Worm (Caenorhabditis elegans) whole organism, L1 larva: ENCODE measurements around the gene col-116.

Source experiments
- C04F5.9 ChIP-seq: sonication (generic microtip); optimal IDR thresholded peaks from 2 replicates; lab custom pipeline; 2016; ENCODE audit warnings: missing genetic modification characterization, missing compliant biosample characterization
- alr-1 ChIP-seq: fragments of 200-800 bp; sonication (Bioruptor generic); optimal IDR thresholded peaks from 2 replicates; lab custom pipeline; 2018; ENCODE audit warnings: borderline replicate concordance, mild to moderate bottlenecking, missing genetic modification characterization, missing compliant biosample characterization
- aly-2 ChIP-seq: fragments of 150-350 bp; optimal IDR thresholded peaks from 2 replicates; lab custom pipeline; 2014; ENCODE audit warnings: missing biosample characterization, missing genetic modification characterization
- blmp-1 ChIP-seq: fragments of 150-350 bp; optimal IDR thresholded peaks from 2 replicates; lab custom pipeline; 2014; ENCODE audit warnings: missing biosample characterization, missing genetic modification characterization
- ceh-8 ChIP-seq: fragments of 200-800 bp; sonication (Bioruptor generic); optimal IDR thresholded peaks from 2 replicates; lab custom pipeline; 2018; ENCODE audit warnings: mild to moderate bottlenecking, missing genetic modification characterization, moderate library complexity, missing compliant biosample characterization
- ceh-90 ChIP-seq: sonication (generic microtip); optimal IDR thresholded peaks from 2 replicates; lab custom pipeline; 2016; ENCODE audit warnings: missing genetic modification characterization, missing compliant biosample characterization
- efl-1 ChIP-seq, 4 experiments: fragments of 150-350 bp; optimal IDR thresholded peaks in 3 of 4; peaks in 1 of 4; 1 replicate in 1 of 4; 2 replicates in 3 of 4; lab custom pipeline; 2014; ENCODE audit warnings: missing biosample characterization in 2 of 4, missing genetic modification characterization in 2 of 4, missing genetic modification reagents in 2 of 4
- efl-3 ChIP-seq: fragments of 200-800 bp; sonication (Bioruptor generic); optimal IDR thresholded peaks from 2 replicates; lab custom pipeline; 2018; ENCODE audit warnings: mild to moderate bottlenecking, missing genetic modification characterization, missing compliant biosample characterization
- elt-2 ChIP-seq: sonication (generic microtip); optimal IDR thresholded peaks from 2 replicates; lab custom pipeline; 2016; ENCODE audit warnings: missing genetic modification characterization, mild to moderate bottlenecking, inconsistent platforms, missing compliant biosample characterization, missing genetic modification reagents
- elt-3 ChIP-seq, 6 experiments: fragments of 150-350 bp in 1 of 6; sonication (generic microtip); optimal IDR thresholded peaks; 2 replicates each; lab custom pipeline; 2017 to 2018; ENCODE audit warnings: missing biosample characterization in 6 of 6, missing genetic modification characterization in 6 of 6, inconsistent platforms in 1 of 6
- ets-5 ChIP-seq: fragments of 200-800 bp; sonication (Bioruptor generic); IDR thresholded peaks from 2 replicates; pipeline ENCODE4 v1.3.6; 2022; ENCODE audit warnings: missing genetic modification characterization, missing compliant biosample characterization
- hpl-2 ChIP-seq: fragments of 150-350 bp; optimal IDR thresholded peaks from 2 replicates; lab custom pipeline; 2014; ENCODE audit warnings: missing biosample characterization, missing genetic modification reagents, missing genetic modification characterization
- irx-1 ChIP-seq: sonication (generic microtip); optimal IDR thresholded peaks from 2 replicates; lab custom pipeline; 2016; ENCODE audit warnings: missing genetic modification characterization, missing compliant biosample characterization
- isw-1 ChIP-seq: fragments of 200-800 bp; sonication (Bioruptor generic); IDR thresholded peaks from 2 replicates; pipeline ENCODE4 v1.3.6; 2022; ENCODE audit warnings: missing genetic modification characterization, missing compliant biosample characterization
- jun-1 ChIP-seq: fragments of 150-350 bp; optimal IDR thresholded peaks from 2 replicates; lab custom pipeline; 2014; ENCODE audit warnings: missing biosample characterization, missing genetic modification reagents, missing genetic modification characterization
- lin-14 ChIP-seq: fragments of 200-800 bp; sonication (Bioruptor generic); optimal IDR thresholded peaks from 2 replicates; lab custom pipeline; 2018; ENCODE audit warnings: mild to moderate bottlenecking, missing genetic modification characterization, moderate library complexity, missing compliant biosample characterization
- lir-3 ChIP-seq: sonication (generic microtip); optimal IDR thresholded peaks from 2 replicates; lab custom pipeline; 2016; ENCODE audit warnings: mild to moderate bottlenecking, missing genetic modification characterization, moderate library complexity, missing compliant biosample characterization; ENCODE audit not compliant: poor library complexity
- lsy-2 ChIP-seq, 2 experiments: fragments of 150-350 bp; optimal IDR thresholded peaks; 2 replicates each; lab custom pipeline; 2014; ENCODE audit warnings: missing biosample characterization in 2 of 2, missing genetic modification characterization in 2 of 2
- mab-9 ChIP-seq: fragments of 200-800 bp; sonication (Bioruptor generic); IDR thresholded peaks from 2 replicates; pipeline ENCODE4 v1.3.6; 2022; ENCODE audit warnings: missing genetic modification reagents, missing genetic modification characterization, missing compliant biosample characterization
- mdl-1 ChIP-seq, 2 experiments: fragments of 150-350 bp; optimal IDR thresholded peaks; 2 replicates each; lab custom pipeline; 2014 to 2017; ENCODE audit warnings: missing biosample characterization in 2 of 2, missing genetic modification characterization in 2 of 2, inconsistent platforms in 1 of 2
- nhr-19 ChIP-seq: fragments of 200-800 bp; sonication (Bioruptor generic); conservative IDR thresholded peaks from 2 replicates; pipeline ENCODE4 v1.3.6; 2022; ENCODE audit warnings: missing genetic modification characterization, missing compliant biosample characterization
- nhr-77 ChIP-seq: fragments of 150-350 bp; optimal IDR thresholded peaks from 2 replicates; lab custom pipeline; 2014; ENCODE audit warnings: missing biosample characterization, missing genetic modification characterization
- nhr-85 ChIP-seq: sonication (generic microtip); peaks from one replicate; lab custom pipeline; 2016; ENCODE audit warnings: missing genetic modification characterization, inconsistent platforms, missing compliant biosample characterization
- nhr-90 ChIP-seq: sonication (generic microtip); optimal IDR thresholded peaks from 2 replicates; lab custom pipeline; 2016; ENCODE audit warnings: mild to moderate bottlenecking, missing genetic modification characterization, missing compliant biosample characterization; ENCODE audit not compliant: poor library complexity
- rnt-1 ChIP-seq: sonication (generic microtip); optimal IDR thresholded peaks from 2 replicates; lab custom pipeline; 2016; ENCODE audit warnings: mild to moderate bottlenecking, missing genetic modification characterization, moderate library complexity, missing compliant biosample characterization
- skn-1 ChIP-seq: fragments of 150-350 bp; optimal IDR thresholded peaks from 2 replicates; lab custom pipeline; 2014; ENCODE audit warnings: missing biosample characterization, missing genetic modification characterization
- snu-23 ChIP-seq: sonication (generic microtip); optimal IDR thresholded peaks from 2 replicates; lab custom pipeline; 2016; ENCODE audit warnings: missing genetic modification characterization, missing compliant biosample characterization
- tbx-2 ChIP-seq: sonication (generic microtip); optimal IDR thresholded peaks from 2 replicates; lab custom pipeline; 2016; ENCODE audit warnings: missing genetic modification characterization, missing compliant biosample characterization
- unc-62 ChIP-seq: fragments of 150-350 bp; optimal IDR thresholded peaks from 2 replicates; lab custom pipeline; 2014; ENCODE audit warnings: missing biosample characterization, missing genetic modification reagents, missing genetic modification characterization
- unc-86 ChIP-seq: sonication (generic microtip); optimal IDR thresholded peaks from 2 replicates; lab custom pipeline; 2016; ENCODE audit warnings: missing genetic modification characterization, missing compliant biosample characterization
- ztf-11 ChIP-seq, 2 experiments: sonication (generic microtip); optimal IDR thresholded peaks; 2 replicates each; lab custom pipeline; 2016 to 2017; ENCODE audit warnings: missing genetic modification characterization in 2 of 2, missing biosample characterization in 1 of 2, missing compliant biosample characterization in 1 of 2
- ztf-4 ChIP-seq: fragments of 150-350 bp; optimal IDR thresholded peaks from 2 replicates; lab custom pipeline; 2014; ENCODE audit warnings: missing biosample characterization, missing genetic modification characterization

col-116 gene

ce11 chrIV:8355592-8355991 lies at the start of gene col-116, which contains the start of gene F17E9.2:
Gene col-116 (plus strand): TSS chrIV:8355906.
Gene F17E9.2 (plus strand): TSS chrIV:8355892.
- TF ChIP-seq elt-2 (tag; lab: Kevin White, UChicago) = no peak
- TF ChIP-seq nhr-77 = no peak
- TF ChIP-seq snu-23 (GFP tag; lab: Kevin White, UChicago) = no peak
- TF ChIP-seq efl-1 (optimal IDR thresholded peaks at IDR 0.05; lab: Kevin White, UChicago) = no peak
- peak in 1 of 2 experiments; percentile 60 for TF ChIP-seq efl-1 (GFP tag; optimal IDR thresholded peaks at IDR 0.05 in 1 of 2; lab: Kevin White, UChicago)
- no peak for TF ChIP-seq lsy-2 (tag; optimal IDR thresholded peaks at IDR 0.05; lab: Kevin White, UChicago)
- no peak for TF ChIP-seq nhr-90 (tag; lab: Kevin White, UChicago)
- TF ChIP-seq, all 84 proteins: peak for 1

DNA sequence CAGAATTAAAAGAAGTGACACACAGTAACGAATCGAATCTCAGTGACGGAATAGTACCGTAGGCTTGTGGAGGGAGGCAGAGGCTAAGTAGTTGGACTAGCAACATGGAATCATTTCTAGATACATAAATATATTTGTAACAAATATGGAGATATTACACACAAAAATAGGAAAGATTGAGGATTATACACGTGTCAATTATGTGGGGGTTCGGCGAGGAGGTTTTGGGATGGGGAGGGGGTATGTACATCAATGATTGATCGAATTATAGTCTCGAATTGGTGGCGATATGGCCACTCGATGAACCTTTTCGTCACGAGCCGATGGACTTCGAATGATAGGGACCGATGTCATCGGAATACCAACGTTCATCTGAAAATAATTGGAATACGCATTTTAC lies 48.3 kb upstream of the col-116 start:
- TF ChIP-seq tbx-2 (tag; lab: Kevin White, UChicago) = no peak
- no peak for TF ChIP-seq efl-1 (optimal IDR thresholded peaks at IDR 0.05; lab: Kevin White, UChicago)
- peak in 1 of 2 experiments; percentile 64 for TF ChIP-seq efl-1 (GFP tag; optimal IDR thresholded peaks at IDR 0.05 in 1 of 2; lab: Kevin White, UChicago)

ce11 chrIV:8312105-8312504 lies 43.6 kb upstream of the col-116 start:
- no peak for TF ChIP-seq efl-1 (optimal IDR thresholded peaks at IDR 0.05; lab: Kevin White, UChicago)
- peak in 1 of 2 experiments; percentile 56 for TF ChIP-seq efl-1 (GFP tag; optimal IDR thresholded peaks at IDR 0.05 in 1 of 2; lab: Kevin White, UChicago)
- TF ChIP-seq tbx-2 (tag; lab: Kevin White, UChicago) = no peak
- no peak for TF ChIP-seq alr-1 (tag; lab: Kevin White, UChicago)
- no peak for TF ChIP-seq ets-5 (GFP tag; lab: Robert Waterston, UW)
- TF ChIP-seq ztf-4 (tag; lab: Kevin White, UChicago) = no peak

DNA sequence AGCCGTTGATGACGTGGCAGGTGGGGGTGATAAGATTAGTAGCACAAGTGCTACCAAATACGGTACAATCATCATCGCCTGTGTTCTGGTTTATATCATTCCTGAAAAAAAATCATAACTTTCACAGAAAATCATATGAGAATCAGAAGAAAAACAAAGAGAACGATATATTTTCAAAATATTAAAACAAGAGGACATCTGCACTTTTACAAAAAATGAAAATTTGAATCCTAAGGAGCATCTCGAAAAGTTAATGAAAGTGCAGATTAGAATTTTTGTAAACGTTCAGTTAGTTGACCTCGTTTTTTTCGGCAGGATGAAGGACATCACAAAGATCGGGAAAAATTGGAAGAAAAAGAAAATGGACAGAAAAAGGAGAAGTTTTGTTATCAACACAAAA lies 42.9 kb upstream of the col-116 start, which contains the start of gene F35H10.10:
Gene F35H10.10, minus strand, starts transcription at position 101 of the 400 bp plus-strand sequence.
- no peak for TF ChIP-seq hpl-2
- TF ChIP-seq blmp-1 (tag; lab: Kevin White, UChicago) = peak; percentile 84

ce11 chrIV:8317800-8318199 lies 37.9 kb upstream of the col-116 start:
- TF ChIP-seq lin-14 (GFP tag; lab: Kevin White, UChicago) (peak; percentile 39), mab-9 (GFP tag; lab: Robert Waterston, UW) (no peak), blmp-1 (tag; lab: Kevin White, UChicago) (peak; percentile 97), elt-3 (tag; optimal IDR thresholded peaks at IDR 0.05; lab: Kevin White, UChicago) (peak in 2 of 6 experiments; percentile 5 to 13)

ce11 chrIV:8318799-8319198 lies 36.9 kb upstream of the col-116 start:
- TF ChIP-seq C04F5.9 (tag; lab: Kevin White, UChicago) (no peak), ceh-90 (tag; lab: Kevin White, UChicago) (no peak), unc-62 (GFP tag; lab: Kevin White, UChicago) (no peak), blmp-1 (tag; lab: Kevin White, UChicago) (peak; percentile 76), lin-14 (GFP tag; lab: Kevin White, UChicago) (peak; percentile 40), rnt-1 (tag; lab: Kevin White, UChicago) (no peak), irx-1 (no peak), nhr-85 (peak; percentile 71), lir-3 (no peak), nhr-19 (GFP tag; lab: Robert Waterston, UW) (no peak)
- TF ChIP-seq, all 84 proteins: peak for 3

ce11 chrIV:8325667-8326066 lies 30.0 kb upstream of the col-116 start, which contains the start of gene F35H10.3:
Gene F35H10.3 (plus strand): TSS chrIV:8325967.
- TF ChIP-seq mab-9 (GFP tag; lab: Robert Waterston, UW) = no peak
- TF ChIP-seq nhr-19 (GFP tag; lab: Robert Waterston, UW) = no peak
- no peak for TF ChIP-seq efl-1 (optimal IDR thresholded peaks at IDR 0.05; lab: Kevin White, UChicago)
- TF ChIP-seq efl-1 (GFP tag; optimal IDR thresholded peaks at IDR 0.05 in 1 of 2; lab: Kevin White, UChicago) = no peak
- TF ChIP-seq skn-1 (tag; lab: Kevin White, UChicago) = no peak
- no peak for TF ChIP-seq isw-1 (GFP tag; lab: Robert Waterston, UW)
- TF ChIP-seq jun-1 (tag; lab: Kevin White, UChicago) = no peak
- no peak for TF ChIP-seq aly-2
- no peak for TF ChIP-seq ztf-11 (tag; optimal IDR thresholded peaks at IDR 0.05; lab: Kevin White, UChicago)
- TF ChIP-seq tbx-2 (tag; lab: Kevin White, UChicago) = no peak
- TF ChIP-seq unc-86 (tag; lab: Kevin White, UChicago) = no peak
- TF ChIP-seq mdl-1 (tag; optimal IDR thresholded peaks at IDR 0.05; lab: Kevin White, UChicago) = no peak
- no peak for TF ChIP-seq efl-3 (GFP tag; lab: Kevin White, UChicago)
- no peak for TF ChIP-seq ceh-8 (GFP tag; lab: Kevin White, UChicago)
- no peak for TF ChIP-seq ztf-4 (tag; lab: Kevin White, UChicago)
